Worm (Caenorhabditis elegans) whole organism, late embryonic: ENCODE data around the gene fbxa-2.

Source experiments
- fkh-10 ChIP-seq: fragments of 150-350 bp; optimal IDR thresholded peaks from 2 replicates; lab custom pipeline; 2014; ENCODE audit warnings: missing biosample characterization, missing genetic modification reagents, missing genetic modification characterization
- hlh-15 ChIP-seq: sonication (generic microtip); optimal IDR thresholded peaks from 2 replicates; lab custom pipeline; 2016; ENCODE audit warnings: missing genetic modification characterization, missing compliant biosample characterization
- nfya-1 ChIP-seq: sonication (generic microtip); optimal IDR thresholded peaks from 2 replicates; lab custom pipeline; 2017; ENCODE audit warnings: missing genetic modification characterization, mild to moderate bottlenecking, missing compliant biosample characterization, antibody characterized with exemption, moderate library complexity
- pag-3 ChIP-seq: sonication (generic microtip); optimal IDR thresholded peaks from 2 replicates; lab custom pipeline; 2016; ENCODE audit warnings: missing compliant biosample characterization, missing genetic modification characterization, borderline replicate concordance
- rnt-1 ChIP-seq: sonication (generic microtip); optimal IDR thresholded peaks from 2 replicates; lab custom pipeline; 2016; ENCODE audit warnings: missing genetic modification characterization, missing compliant biosample characterization
- sox-4 ChIP-seq: sonication (generic microtip); optimal IDR thresholded peaks from 2 replicates; lab custom pipeline; 2017; ENCODE audit warnings: mild to moderate bottlenecking, missing genetic modification characterization, inconsistent platforms, missing compliant biosample characterization
- unc-86 ChIP-seq: sonication (generic microtip); optimal IDR thresholded peaks from 2 replicates; lab custom pipeline; 2016; ENCODE audit warnings: missing genetic modification characterization, missing compliant biosample characterization

DNA sequence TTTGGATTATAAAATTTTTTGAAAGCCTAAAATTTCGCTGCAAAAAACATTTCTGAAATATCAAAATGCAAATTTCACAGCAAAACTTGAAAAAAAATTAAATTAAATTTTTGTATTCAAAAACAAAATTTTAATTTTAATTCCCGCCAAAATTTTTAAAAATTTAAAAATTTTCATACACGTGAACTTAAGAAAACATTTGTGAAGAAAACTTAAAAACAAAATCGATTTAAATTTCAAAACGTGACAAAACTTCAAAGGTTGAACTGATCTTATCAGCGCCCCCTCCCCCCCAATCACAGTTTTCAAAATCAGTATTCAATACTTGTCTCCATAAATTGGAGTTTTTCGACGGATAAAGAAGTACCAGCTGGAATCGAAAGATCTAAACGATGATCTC lies 32.2 kb downstream of the fbxa-2 start, which contains the start of gene F21H7.5:
- TF ChIP-seq unc-86 (no peak), rnt-1 (tag; lab: Kevin White, UChicago) (no peak), nfya-1 (no peak), fkh-10 (GFP tag; lab: Kevin White, UChicago) (no peak), sox-4 (tag; lab: Kevin White, UChicago) (no peak), hlh-15 (tag; lab: Kevin White, UChicago) (no peak), pag-3 (tag; lab: Kevin White, UChicago) (no peak)
